Worm (Caenorhabditis elegans) whole organism, L4 larva: ENCODE results near the gene sec-23.
A peak's percentile ranks its signal among the peaks of the same experiment; 100 is the strongest.

Experiments
- F37D6.2 ChIP-seq: sonication (generic microtip); optimal IDR thresholded peaks from 2 replicates; lab custom pipeline; 2016; ENCODE audit warnings: mild to moderate bottlenecking, missing genetic modification characterization, missing compliant biosample characterization
- F44E2.7 ChIP-seq: fragments of 200-800 bp; sonication (Bioruptor generic); IDR thresholded peaks from 2 replicates; pipeline ENCODE4 v2.1.2; 2022; ENCODE audit warnings: missing genetic modification characterization, missing compliant biosample characterization
- ZK546.5 ChIP-seq, 2 experiments: sonication (generic microtip); optimal IDR thresholded peaks; 2 replicates each; lab custom pipeline; 2017; ENCODE audit warnings: missing biosample characterization in 2 of 2, missing genetic modification characterization in 2 of 2
- aha-1 ChIP-seq: fragments of 150-350 bp; peaks from one replicate; lab custom pipeline; 2014; ENCODE audit warnings: missing biosample characterization, missing genetic modification characterization
- ceh-32 ChIP-seq: sonication (generic microtip); optimal IDR thresholded peaks from 2 replicates; lab custom pipeline; 2016; ENCODE audit warnings: mild to moderate bottlenecking, missing genetic modification characterization, missing compliant biosample characterization; ENCODE audit not compliant: poor library complexity
- ces-1 ChIP-seq: fragments of 150-350 bp; sonication (generic microtip); optimal IDR thresholded peaks from 4 replicates; lab custom pipeline; 2014; ENCODE audit warnings: missing biosample characterization, missing genetic modification reagents, missing genetic modification characterization
- cey-2 ChIP-seq: sonication (generic microtip); optimal IDR thresholded peaks from 3 replicates; lab custom pipeline; 2017; ENCODE audit warnings: missing genetic modification characterization, mild to moderate bottlenecking, missing compliant biosample characterization, antibody characterized with exemption, borderline replicate concordance; ENCODE audit not compliant: insufficient read depth
- daf-19 ChIP-seq: fragments of 200-800 bp; sonication (Bioruptor generic); conservative IDR thresholded peaks from 2 replicates; pipeline ENCODE4 v1.3.6; 2022; ENCODE audit warnings: missing genetic modification characterization, missing compliant biosample characterization
- egl-43 ChIP-seq: fragments of 200-800 bp; sonication (Bioruptor generic); IDR thresholded peaks from 2 replicates; pipeline ENCODE4 v1.3.6; 2022; ENCODE audit warnings: missing genetic modification reagents, missing genetic modification characterization, missing compliant biosample characterization
- fos-1 ChIP-seq: fragments of 150-350 bp; optimal IDR thresholded peaks from 2 replicates; lab custom pipeline; 2014; ENCODE audit warnings: missing biosample characterization, missing genetic modification characterization
- hmg-1.1 ChIP-seq: fragments of 200-800 bp; sonication (Bioruptor generic); IDR thresholded peaks from 2 replicates; pipeline ENCODE4 v1.3.6; 2022; ENCODE audit warnings: missing genetic modification reagents, missing genetic modification characterization, missing compliant biosample characterization
- lin-1 ChIP-seq: fragments of 200-800 bp; sonication (Bioruptor generic); IDR thresholded peaks from 2 replicates; pipeline ENCODE4 v1.3.6; 2022; ENCODE audit warnings: missing genetic modification reagents, missing genetic modification characterization, missing compliant biosample characterization
- lin-13 ChIP-seq: fragments of 150-350 bp; optimal IDR thresholded peaks from 2 replicates; lab custom pipeline; 2014; ENCODE audit warnings: missing biosample characterization, missing genetic modification reagents, missing genetic modification characterization
- lsy-2 ChIP-seq, 2 experiments: fragments of 150-350 bp in 1 of 2; sonication (generic microtip) in 1 of 2; optimal IDR thresholded peaks; 2 replicates each; lab custom pipeline; 2014 to 2017; ENCODE audit warnings: missing biosample characterization in 2 of 2, missing genetic modification characterization in 2 of 2
- madf-9 ChIP-seq: fragments of 200-800 bp; sonication (Bioruptor generic); conservative IDR thresholded peaks from 2 replicates; pipeline ENCODE4 v1.3.6; 2022; ENCODE audit warnings: missing genetic modification reagents, missing genetic modification characterization, missing compliant biosample characterization
- mep-1 ChIP-seq: fragments of 150-350 bp; sonication (generic microtip); optimal IDR thresholded peaks from 3 replicates; lab custom pipeline; 2014; ENCODE audit warnings: missing biosample characterization, missing genetic modification characterization
- mes-2 ChIP-seq: sonication (generic microtip); optimal IDR thresholded peaks from 2 replicates; lab custom pipeline; 2016; ENCODE audit warnings: missing genotype, mild to moderate bottlenecking, missing genetic modification characterization, missing compliant biosample characterization; ENCODE audit not compliant: poor library complexity, severe bottlenecking
- nhr-102 ChIP-seq: sonication (generic microtip); optimal IDR thresholded peaks from 2 replicates; lab custom pipeline; 2016; ENCODE audit warnings: mild to moderate bottlenecking, missing genetic modification characterization, moderate library complexity, missing compliant biosample characterization
- nhr-111 ChIP-seq: fragments of 200-800 bp; sonication (Bioruptor generic); optimal IDR thresholded peaks from 2 replicates; lab custom pipeline; 2018; ENCODE audit warnings: mild to moderate bottlenecking, missing genetic modification characterization, missing compliant biosample characterization
- nhr-237 ChIP-seq: sonication (generic microtip); optimal IDR thresholded peaks from 2 replicates; lab custom pipeline; 2017; ENCODE audit warnings: missing biosample characterization, missing genetic modification characterization
- nhr-25 ChIP-seq: sonication (generic microtip); optimal IDR thresholded peaks from 2 replicates; lab custom pipeline; 2017; ENCODE audit warnings: missing genetic modification characterization, mild to moderate bottlenecking, missing compliant biosample characterization, antibody characterized with exemption, moderate library complexity, borderline replicate concordance; ENCODE audit not compliant: insufficient read depth
- nhr-28 ChIP-seq: fragments of 150-350 bp; optimal IDR thresholded peaks from 2 replicates; lab custom pipeline; 2014; ENCODE audit warnings: missing biosample characterization, missing genetic modification characterization
- php-3 ChIP-seq: fragments of 200-800 bp; sonication (Bioruptor generic); IDR thresholded peaks from 2 replicates; pipeline ENCODE4 v1.3.6; 2022; ENCODE audit warnings: missing genetic modification reagents, missing genetic modification characterization, missing compliant biosample characterization
- saeg-2 ChIP-seq: fragments of 200-800 bp; sonication (Bioruptor generic); IDR thresholded peaks from 2 replicates; pipeline ENCODE4 v1.3.6; 2022; ENCODE audit warnings: missing genetic modification reagents, missing genetic modification characterization, missing compliant biosample characterization
- set-16 ChIP-seq: fragments of 200-800 bp; sonication (Bioruptor generic); IDR thresholded peaks from 2 replicates; pipeline ENCODE4 v1.3.6; 2022; ENCODE audit warnings: missing genetic modification reagents, missing genetic modification characterization, missing compliant biosample characterization
- snpc-1.2 ChIP-seq: fragments of 200-800 bp; sonication (Bioruptor generic); IDR thresholded peaks from 2 replicates; pipeline ENCODE4 v1.3.6; 2022; ENCODE audit warnings: missing genetic modification reagents, missing genetic modification characterization, missing compliant biosample characterization
- tag-97 ChIP-seq: fragments of 200-800 bp; sonication (Bioruptor generic); IDR thresholded peaks from 2 replicates; pipeline ENCODE4 v1.3.6; 2022; ENCODE audit warnings: missing genetic modification characterization, missing compliant biosample characterization
- tra-1 ChIP-seq: fragments of 200-800 bp; sonication (Bioruptor generic); IDR thresholded peaks from 2 replicates; pipeline ENCODE4 v1.3.6; 2022; ENCODE audit warnings: missing genetic modification reagents, missing genetic modification characterization, missing compliant biosample characterization
- unc-130 ChIP-seq: sonication (generic microtip); optimal IDR thresholded peaks from 2 replicates; lab custom pipeline; 2016; ENCODE audit warnings: missing genetic modification reagents, missing genetic modification characterization, missing compliant biosample characterization
- unc-62 ChIP-seq, 3 experiments: fragments of 150-350 bp in 1 of 3; sonication (generic microtip); optimal IDR thresholded peaks in 2 of 3; peaks in 1 of 3; 1 replicate in 1 of 3; 2 replicates in 2 of 3; lab custom pipeline; 2014 to 2017; ENCODE audit warnings: missing biosample characterization in 3 of 3, missing genetic modification characterization in 3 of 3, missing genetic modification reagents in 3 of 3, missing genotype in 1 of 3
- vab-7 ChIP-seq: fragments of 200-800 bp; sonication (Bioruptor generic); IDR thresholded peaks from 2 replicates; pipeline ENCODE4 v1.3.6; 2022; ENCODE audit warnings: missing genetic modification reagents, missing genetic modification characterization, missing compliant biosample characterization
- zfp-3 ChIP-seq: fragments of 200-800 bp; sonication (Bioruptor generic); conservative IDR thresholded peaks from 2 replicates; pipeline ENCODE4 v1.3.6; 2022; ENCODE audit warnings: missing genetic modification reagents, missing genetic modification characterization, missing compliant biosample characterization
- zip-2 ChIP-seq: fragments of 150-350 bp; optimal IDR thresholded peaks from 2 replicates; lab custom pipeline; 2014; ENCODE audit warnings: missing biosample characterization, missing genetic modification characterization
- ztf-7 ChIP-seq: fragments of 150-350 bp; optimal IDR thresholded peaks from 2 replicates; lab custom pipeline; 2014; ENCODE audit warnings: missing biosample characterization, missing genetic modification characterization

The sec-23 gene

ce11 chrV:20124393-20124792 is 33.3 kb downstream of the sec-23 start:
- TF ChIP-seq madf-9 (GFP tag; lab: Robert Waterston, UW) (no peak), set-16 (GFP tag; lab: Robert Waterston, UW) (peak; percentile 65), F44E2.7 (0 out of 2 replicates have a peak, but pooled peaks have one; percentile 64), php-3 (GFP tag; lab: Robert Waterston, UW) (0 out of 2 replicates have a peak, but pooled peaks have one; percentile 27), aha-1 (peak; percentile 13)

- TF ChIP-seq F44E2.7: peak; percentile 71; the same call in 1 of the 2 replicates
- 0 out of 2 replicates have a peak, but pooled peaks have one; percentile 40 for TF ChIP-seq egl-43
- TF ChIP-seq vab-7 (GFP tag; lab: Robert Waterston, UW): peak; percentile 28; the same call in 1 of the 2 replicates
- peak; percentile 83 for TF ChIP-seq set-16 (GFP tag; lab: Robert Waterston, UW)
- TF ChIP-seq F37D6.2 (tag; lab: Kevin White, UChicago): no peak
- no peak for TF ChIP-seq cey-2 (tag; lab: Kevin White, UChicago)
- peak; percentile 47 for TF ChIP-seq aha-1
Observed at ce11 chrV:20125137-20125536, 34.1 kb downstream of the sec-23 start.

- no peak for TF ChIP-seq nhr-28 (tag; lab: Kevin White, UChicago)
- peak; percentile 87 for TF ChIP-seq set-16 (GFP tag; lab: Robert Waterston, UW)
- no peak for TF ChIP-seq nhr-102 (tag; lab: Kevin White, UChicago)
- TF ChIP-seq saeg-2 (GFP tag; lab: Robert Waterston, UW): no peak
- TF ChIP-seq mes-2 (tag; lab: Kevin White, UChicago): no peak
- TF ChIP-seq nhr-111 (GFP tag; lab: Kevin White, UChicago): no peak
- TF ChIP-seq lin-13 (GFP tag; lab: Kevin White, UChicago): no peak
- TF ChIP-seq egl-43: 0 out of 2 replicates have a peak, but pooled peaks have one; percentile 54
- no peak for TF ChIP-seq hmg-1.1 (GFP tag; lab: Robert Waterston, UW)
- TF ChIP-seq ceh-32 (tag; lab: Kevin White, UChicago): no peak
- no peak for TF ChIP-seq unc-130 (GFP tag; lab: Kevin White, UChicago)
- TF ChIP-seq mep-1 (tag; lab: Kevin White, UChicago): no peak
- no peak for TF ChIP-seq ztf-7 (tag; lab: Kevin White, UChicago)
Observed at ce11 chrV:20126637-20127036, 35.6 kb downstream of the sec-23 start.

ce11 chrV:20127543-20127942 is 36.5 kb downstream of the sec-23 start:
- TF ChIP-seq tra-1 (GFP tag; lab: Robert Waterston, UW) (peak; percentile 45; the same call in 1 of the 2 replicates), zfp-3 (GFP tag; lab: Robert Waterston, UW) (no peak), unc-62 (GFP tag; optimal IDR thresholded peaks at IDR 0.05 in 1 of 2; lab: Kevin White, UChicago) (no peak), unc-62 (tag; optimal IDR thresholded peaks at IDR 0.05; lab: Kevin White, UChicago) (no peak), snpc-1.2 (GFP tag; lab: Robert Waterston, UW) (no peak), ZK546.5 (tag; optimal IDR thresholded peaks at IDR 0.05; lab: Kevin White, UChicago) (no peak), F37D6.2 (tag; lab: Kevin White, UChicago) (no peak), lin-1 (GFP tag; lab: Robert Waterston, UW) (no peak), set-16 (GFP tag; lab: Robert Waterston, UW) (peak; percentile 90), aha-1 (peak; percentile 40), egl-43 (0 out of 2 replicates have a peak, but pooled peaks have one; percentile 10), F44E2.7 (0 out of 2 replicates have a peak, but pooled peaks have one; percentile 64), nhr-25 (tag; lab: Kevin White, UChicago) (no peak)

- no peak for TF ChIP-seq daf-19
- TF ChIP-seq zip-2 (tag; lab: Kevin White, UChicago): no peak
- TF ChIP-seq tag-97: no peak
- TF ChIP-seq nhr-237: no peak
- no peak for TF ChIP-seq fos-1
- no peak for TF ChIP-seq lsy-2 (tag; optimal IDR thresholded peaks at IDR 0.05; lab: Kevin White, UChicago)
- no peak for TF ChIP-seq ces-1 (GFP tag; lab: Kevin White, UChicago)
Observed at ce11 chrV:20133163-20133562, 42.1 kb downstream of the sec-23 start, which contains the start of gene ssu-1. Gene ssu-1 (minus strand): TSS chrV:20133263.
